Worm (Caenorhabditis elegans) whole organism, late embryonic: ENCODE data around the gene Y82E9BL.1.

Experiments used
- C08G9.2 ChIP-seq: sonication (generic microtip); optimal IDR thresholded peaks from 2 replicates; lab custom pipeline; 2016; ENCODE audit warnings: mild to moderate bottlenecking, missing genetic modification characterization, moderate library complexity, missing compliant biosample characterization
- elt-2 ChIP-seq: sonication (generic microtip); optimal IDR thresholded peaks from 2 replicates; lab custom pipeline; 2016; ENCODE audit warnings: missing genetic modification reagents, missing genetic modification characterization, missing compliant biosample characterization
- pha-2 ChIP-seq: sonication (generic microtip); optimal IDR thresholded peaks from 2 replicates; lab custom pipeline; 2017; ENCODE audit warnings: mild to moderate bottlenecking, missing genetic modification characterization, missing compliant biosample characterization
- unc-86 ChIP-seq: sonication (generic microtip); optimal IDR thresholded peaks from 2 replicates; lab custom pipeline; 2016; ENCODE audit warnings: missing genetic modification characterization, missing compliant biosample characterization
- zip-5 ChIP-seq: sonication (generic microtip); optimal IDR thresholded peaks from 2 replicates; lab custom pipeline; 2016; ENCODE audit warnings: missing genetic modification characterization, missing compliant biosample characterization

- no peak for TF ChIP-seq pha-2 (tag; lab: Kevin White, UChicago)
- TF ChIP-seq C08G9.2 (tag; lab: Kevin White, UChicago): no peak
- TF ChIP-seq elt-2 (tag; lab: Kevin White, UChicago): no peak
- TF ChIP-seq unc-86 (tag; lab: Kevin White, UChicago): no peak
- no peak for TF ChIP-seq zip-5 (tag; lab: Kevin White, UChicago)
Measured at ce11 chrIII:1314283-1314682, 40.9 kb downstream of the Y82E9BL.1 start.
